Worm (Caenorhabditis elegans): Measurements from ENCODE around the gene ctns-1.

- TF ChIP-seq hmg-4 (GFP tag; optimal IDR thresholded peaks at IDR 0.05) (peak; percentile 91), ama-1 (optimal IDR thresholded peaks at IDR 0.05) (no peak), ets-7 (tag; optimal IDR thresholded peaks at IDR 0.05) (peak; percentile 35), scrt-1 (GFP tag; IDR thresholded peaks at IDR 0.05) (peak; percentile 64; the same call in 1 of the 2 replicates), F13C5.2 (tag; optimal IDR thresholded peaks at IDR 0.05) (peak; percentile 64), ceh-36 (tag; optimal IDR thresholded peaks at IDR 0.05) (no peak), hnd-1 (tag; optimal IDR thresholded peaks at IDR 0.05) (no peak), pes-1 (GFP tag; IDR thresholded peaks at IDR 0.05) (peak; percentile 38; the same call in 1 of the 2 replicates), hmbx-1 (tag; optimal IDR thresholded peaks at IDR 0.05) (no peak), ceh-13 (GFP tag; optimal IDR thresholded peaks at IDR 0.05) (no peak), sea-1 (GFP tag; conservative IDR thresholded peaks at IDR 0.05) (0 out of 2 replicates have a peak, but pooled peaks have one; percentile 32)
Observed at ce11 chrII:8128273-8129039, 8.3 kb downstream of the ctns-1 start.

All from whole organism, early embryonic.